Fruit fly (Drosophila melanogaster): ENCODE data around the gene CG13318.
A peak's percentile ranks its signal among the peaks of the same experiment; 100 is the strongest.

CG13318 gene

dm6 chr3R:8784788-8785187 lies 12.3 kb upstream of the CG13318 start (continued):
- TF ChIP-seq ems (GFP tag; optimal IDR thresholded peaks at IDR 0.05) (peak; percentile 1), CG14860 (GFP tag; IDR thresholded peaks at IDR 0.05; ENCODE audit: partially characterized antibody) (no peak), Bteb2 (GFP tag; optimal IDR thresholded peaks at IDR 0.05) (no peak), schlank (tag; optimal IDR thresholded peaks at IDR 0.05) (no peak), dmrt99B (tag; optimal IDR thresholded peaks at IDR 0.05) (no peak), CG1024 (GFP tag; IDR thresholded peaks at IDR 0.05) (no peak), sens (GFP tag) (peak; percentile 84), CG4404 (GFP tag; IDR thresholded peaks at IDR 0.05) (0 out of 2 replicates have a peak, but pooled peaks have one; percentile 18), slp2 (GFP tag; optimal IDR thresholded peaks at IDR 0.05) (peak; percentile 2), bcd (GFP tag; optimal IDR thresholded peaks at IDR 0.05) (peak; percentile 38), her (GFP tag; optimal IDR thresholded peaks at IDR 0.05) (no peak), Antp (GFP tag; optimal IDR thresholded peaks at IDR 0.05) (peak; percentile 30), CG16815 (GFP tag; optimal IDR thresholded peaks at IDR 0.05) (peak; percentile 38), org-1 (GFP tag; optimal IDR thresholded peaks at IDR 0.05) (peak; percentile 41), HLH54F (GFP tag; optimal IDR thresholded peaks at IDR 0.05) (peak; percentile 49), CG5245 (GFP tag; optimal IDR thresholded peaks at IDR 0.05) (no peak), prd (optimal IDR thresholded peaks at IDR 0.05) (no peak), prd (GFP tag; IDR thresholded peaks at IDR 0.05) (peak; percentile 63), H15 (GFP tag; IDR thresholded peaks at IDR 0.05) (peak; percentile 54; the same call in 1 of the 3 replicates), Xrp1 (GFP tag; IDR thresholded peaks at IDR 0.05) (peak; percentile 66), CG11247 (GFP tag; IDR thresholded peaks at IDR 0.05) (peak; percentile 57; the same call in 1 of the 2 replicates), vvl (GFP tag; IDR thresholded peaks at IDR 0.05) (peak; percentile 80), seq (GFP tag; IDR thresholded peaks at IDR 0.05) (peak; percentile 31; the same call in 1 of the 2 replicates), Pdp1 (GFP tag; optimal IDR thresholded peaks at IDR 0.05) (peak in 1 of 2 experiments; percentile 53), HLH3B (GFP tag; IDR thresholded peaks at IDR 0.05) (peak; percentile 74), CG7271 (tag; optimal IDR thresholded peaks at IDR 0.05) (no peak), Gsc (GFP tag; IDR thresholded peaks at IDR 0.05) (no peak), Hr39 (optimal IDR thresholded peaks at IDR 0.05) (no peak), CG18262 (tag; optimal IDR thresholded peaks at IDR 0.05) (no peak), CG17328 (GFP tag; IDR thresholded peaks at IDR 0.05) (peak; percentile 44; the same call in 1 of the 2 replicates), cwo (GFP tag; optimal IDR thresholded peaks at IDR 0.05) (no peak), lilli (GFP tag; optimal IDR thresholded peaks at IDR 0.05) (no peak), Eip74EF (GFP tag; optimal IDR thresholded peaks at IDR 0.05) (no peak), CG13424 (tag; optimal IDR thresholded peaks at IDR 0.05) (peak; percentile 58), Drgx (GFP tag; IDR thresholded peaks at IDR 0.05) (peak; percentile 76), trem (tag; optimal IDR thresholded peaks at IDR 0.05) (no peak), CG2116 (GFP tag; optimal IDR thresholded peaks at IDR 0.05) (peak; percentile 15), chif (GFP tag; optimal IDR thresholded peaks at IDR 0.05) (peak in 1 of 2 experiments; percentile 54), nmo (GFP tag; optimal IDR thresholded peaks at IDR 0.05) (peak; percentile 22), Taf1 (GFP tag; IDR thresholded peaks at IDR 0.05) (0 out of 2 replicates have a peak, but pooled peaks have one; percentile 44), ken (GFP tag; IDR thresholded peaks at IDR 0.05) (peak; percentile 27; the same call in 1 of the 3 replicates), Hr78 (GFP tag; optimal IDR thresholded peaks at IDR 0.05) (no peak), tin (GFP tag; optimal IDR thresholded peaks at IDR 0.05) (peak; percentile 30), crol (GFP tag; IDR thresholded peaks at IDR 0.05) (no peak), da (GFP tag; optimal IDR thresholded peaks at IDR 0.05) (no peak), D19B (GFP tag; optimal IDR thresholded peaks at IDR 0.05) (peak; percentile 89), CG6765 (GFP tag; optimal IDR thresholded peaks at IDR 0.05) (no peak), tup (GFP tag; optimal IDR thresholded peaks at IDR 0.05) (no peak), CG43689 (GFP tag; IDR thresholded peaks at IDR 0.05) (0 out of 2 replicates have a peak, but pooled peaks have one; percentile 36), sc (optimal IDR thresholded peaks at IDR 0.05) (no peak), sc (GFP tag; optimal IDR thresholded peaks at IDR 0.05) (no peak), CG11085 (GFP tag; IDR thresholded peaks at IDR 0.05) (no peak)

Measured in whole organism, embryonic.